Fruit fly (Drosophila melanogaster) whole organism, embryonic: ENCODE measurements around the gene Hip14.
A peak's percentile ranks its signal among the peaks of the same experiment; 100 is the strongest.

Source experiments
- Awh ChIP-seq: fragments of 200-800 bp; sonication (Bioruptor generic); IDR thresholded peaks from 2 replicates; pipeline ENCODE4, ENCODE4 v1.3.6; 2022; ENCODE audit warnings: missing biosample characterization, missing genetic modification characterization
- Bgb ChIP-seq: fragments of 200-800 bp; sonication (Bioruptor generic); IDR thresholded peaks from 2 replicates; pipeline ENCODE4 v1.3.6; 2022; ENCODE audit warnings: missing biosample characterization, missing genetic modification characterization; ENCODE audit not compliant: partially characterized antibody
- CG10267 ChIP-seq: fragments of 200-800 bp; sonication (Bioruptor generic); optimal IDR thresholded peaks from 2 replicates; lab custom pipeline; 2018; ENCODE audit warnings: missing biosample characterization, mild to moderate bottlenecking, missing genetic modification characterization, moderate library complexity
- CG10321 ChIP-seq: fragments of 200-800 bp; sonication (Bioruptor generic); IDR thresholded peaks from 2 replicates; pipeline ENCODE4 v1.3.6; 2022; ENCODE audit warnings: missing biosample characterization, missing genetic modification characterization
- CG14014 ChIP-seq: fragments of 200-800 bp; sonication (Bioruptor generic); IDR thresholded peaks from 2 replicates; pipeline ENCODE4 v1.3.6; 2022; ENCODE audit warnings: missing biosample characterization, missing genetic modification characterization
- CG14441 ChIP-seq: fragments of 200-800 bp; sonication (Bioruptor generic); IDR thresholded peaks from 2 replicates; pipeline ENCODE4 v1.3.6; 2022; ENCODE audit warnings: missing biosample characterization, missing genetic modification characterization
- CG15479 ChIP-seq: fragments of 200-800 bp; sonication (Bioruptor generic); optimal IDR thresholded peaks from 3 replicates; lab custom pipeline; 2019; ENCODE audit warnings: missing biosample characterization, mild to moderate bottlenecking, missing genetic modification characterization, moderate library complexity
- CG16813 ChIP-seq: fragments of 200-800 bp; sonication (Bioruptor generic); IDR thresholded peaks from 3 replicates; pipeline ENCODE4 v1.3.6; 2022; ENCODE audit warnings: missing biosample characterization, missing genetic modification characterization; ENCODE audit not compliant: partially characterized antibody
- CG17829 ChIP-seq: fragments of 200-800 bp; optimal IDR thresholded peaks from 2 replicates; lab custom pipeline; 2019; ENCODE audit warnings: missing biosample characterization, mild to moderate bottlenecking, missing genetic modification characterization, moderate library complexity
- CG17912 ChIP-seq: fragments of 200-800 bp; sonication (Bioruptor generic); optimal IDR thresholded peaks from 2 replicates; lab custom pipeline; 2018; ENCODE audit warnings: missing biosample characterization, mild to moderate bottlenecking, missing genetic modification characterization
- CG2889 ChIP-seq: fragments of 200-800 bp; sonication (Bioruptor generic); IDR thresholded peaks from 3 replicates; pipeline ENCODE4 v1.3.6; 2022; ENCODE audit warnings: missing biosample characterization, missing genetic modification characterization
- CG31441 ChIP-seq: fragments of 200-800 bp; sonication (Bioruptor generic); IDR thresholded peaks from 2 replicates; pipeline ENCODE4 v1.3.6; 2022; ENCODE audit warnings: missing biosample characterization, missing genetic modification characterization
- CG32767 ChIP-seq: fragments of 200-800 bp; sonication (Bioruptor generic); IDR thresholded peaks from 2 replicates; pipeline ENCODE4 v1.3.6; 2022; ENCODE audit warnings: missing biosample characterization, missing genetic modification characterization
- CG32772 ChIP-seq: fragments of 200-800 bp; sonication (Bioruptor generic); IDR thresholded peaks from 2 replicates; pipeline ENCODE4 v1.3.6; 2022; ENCODE audit warnings: missing biosample characterization, missing genetic modification characterization
- CG33557 ChIP-seq: fragments of 200-800 bp; sonication (Bioruptor generic); optimal IDR thresholded peaks from 2 replicates; lab custom pipeline; 2019; ENCODE audit warnings: missing biosample characterization, mild to moderate bottlenecking, missing genetic modification characterization, moderate library complexity
- CG34376 ChIP-seq: fragments of 200-800 bp; sonication (Bioruptor generic); optimal IDR thresholded peaks from 2 replicates; lab custom pipeline; 2018; ENCODE audit warnings: missing biosample characterization, mild to moderate bottlenecking, missing genetic modification characterization
- CG42726 ChIP-seq: fragments of 200-800 bp; sonication (Bioruptor generic); IDR thresholded peaks from 2 replicates; pipeline ENCODE4 v1.3.6; 2022; ENCODE audit warnings: missing biosample characterization, missing genetic modification characterization; ENCODE audit not compliant: partially characterized antibody
- CG7839 ChIP-seq: fragments of 200-800 bp; sonication (Bioruptor generic); optimal IDR thresholded peaks from 3 replicates; lab custom pipeline; 2018; ENCODE audit warnings: missing biosample characterization, mild to moderate bottlenecking, missing genetic modification characterization, moderate library complexity
- CG8478 ChIP-seq: fragments of >200 bp; optimal IDR thresholded peaks from 2 replicates; lab custom pipeline; 2018
- CG9727 ChIP-seq: fragments of 200-800 bp; sonication (Bioruptor generic); optimal IDR thresholded peaks from 3 replicates; lab custom pipeline; 2017; ENCODE audit warnings: missing biosample characterization, mild to moderate bottlenecking, missing genetic modification characterization
- Camta ChIP-seq: fragments of 200-800 bp; sonication (Bioruptor generic); optimal IDR thresholded peaks from 2 replicates; lab custom pipeline; 2016; ENCODE audit warnings: missing biosample characterization, missing genetic modification characterization
- Drgx ChIP-seq: fragments of 200-800 bp; sonication (Bioruptor generic); IDR thresholded peaks from 2 replicates; pipeline ENCODE4 v1.3.6; 2022; ENCODE audit warnings: missing biosample characterization, missing genetic modification characterization
- Ets65A ChIP-seq: fragments of 200-800 bp; sonication (Bioruptor generic); peaks from one replicate; lab custom pipeline; 2016; ENCODE audit warnings: missing biosample characterization, missing genetic modification characterization
- HLH54F ChIP-seq: fragments of 200-800 bp; sonication (Bioruptor generic); optimal IDR thresholded peaks from 3 replicates; lab custom pipeline; 2016; ENCODE audit warnings: missing biosample characterization, missing genetic modification characterization
- Hey ChIP-seq: fragments of 200-800 bp; sonication (Bioruptor generic); optimal IDR thresholded peaks from 3 replicates; lab custom pipeline; 2018; ENCODE audit warnings: missing biosample characterization, mild to moderate bottlenecking, missing genetic modification characterization
- Med ChIP-seq: fragments of 200-800 bp; sonication (Bioruptor generic); peaks from one replicate; lab custom pipeline; 2016; ENCODE audit warnings: missing biosample characterization, missing genetic modification characterization, mild to moderate bottlenecking, inconsistent platforms, moderate library complexity
- Poxn ChIP-seq: fragments of 200-800 bp; sonication (Bioruptor generic); IDR thresholded peaks from 2 replicates; pipeline ENCODE4 v1.3.6; 2022; ENCODE audit warnings: missing biosample characterization, missing genetic modification characterization
- Rfx ChIP-seq: fragments of 200-800 bp; sonication (Bioruptor generic); IDR thresholded peaks from 2 replicates; pipeline ENCODE4 v1.3.6; 2022; ENCODE audit warnings: missing biosample characterization, missing genetic modification characterization
- Sin3A ChIP-seq: fragments of >200 bp; optimal IDR thresholded peaks from 2 replicates; lab custom pipeline; 2018
- Ssrp ChIP-seq: fragments of 200-800 bp; sonication (Bioruptor generic); optimal IDR thresholded peaks from 2 replicates; lab custom pipeline; 2018; ENCODE audit warnings: missing biosample characterization, mild to moderate bottlenecking, missing genetic modification characterization, moderate library complexity
- Taf1 ChIP-seq: fragments of 200-800 bp; sonication (Bioruptor generic); IDR thresholded peaks from 2 replicates; pipeline ENCODE4 v1.3.6; 2022; ENCODE audit warnings: missing biosample characterization, missing genetic modification characterization
- abd-A ChIP-seq: fragments of 200-800 bp; sonication (Bioruptor generic); optimal IDR thresholded peaks from 3 replicates; lab custom pipeline; 2019; ENCODE audit warnings: missing biosample characterization, mild to moderate bottlenecking, missing genetic modification characterization, moderate library complexity
- ato ChIP-seq: fragments of 200-800 bp; sonication (Bioruptor generic); IDR thresholded peaks from 2 replicates; pipeline ENCODE4 v1.3.6; 2022; ENCODE audit warnings: missing biosample characterization, missing genetic modification characterization; ENCODE audit not compliant: partially characterized antibody
- cato ChIP-seq: fragments of 200-800 bp; sonication (Bioruptor generic); optimal IDR thresholded peaks from 2 replicates; lab custom pipeline; 2016; ENCODE audit warnings: missing biosample characterization, missing genetic modification characterization, borderline replicate concordance
- chinmo ChIP-seq: fragments of 200-800 bp; sonication (Bioruptor generic); IDR thresholded peaks from 4 replicates; pipeline ENCODE4 v1.3.6; 2022; ENCODE audit warnings: missing biosample characterization, missing genetic modification characterization; ENCODE audit not compliant: partially characterized antibody
- ci ChIP-seq: fragments of 200-800 bp; sonication (Bioruptor generic); IDR thresholded peaks from 3 replicates; pipeline ENCODE4 v1.3.6; 2022; ENCODE audit warnings: missing biosample characterization, missing genetic modification characterization
- croc ChIP-seq: fragments of 200-800 bp; sonication (Bioruptor generic); conservative IDR thresholded peaks from 3 replicates; pipeline ENCODE4 v1.3.6; 2022; ENCODE audit warnings: missing biosample characterization, missing genetic modification characterization
- disco-r ChIP-seq: fragments of 200-800 bp; sonication (Bioruptor generic); optimal IDR thresholded peaks from 2 replicates; lab custom pipeline; 2016; ENCODE audit warnings: missing biosample characterization, missing genetic modification characterization
- ham ChIP-seq: fragments of 200-800 bp; sonication (Bioruptor generic); IDR thresholded peaks from 2 replicates; pipeline ENCODE4 v1.3.6; 2022; ENCODE audit warnings: missing biosample characterization, missing genetic modification characterization
- hth ChIP-seq: fragments of >200 bp; optimal IDR thresholded peaks from 2 replicates; lab custom pipeline; 2017; ENCODE audit warnings: inconsistent platforms
- odd ChIP-seq: fragments of 200-800 bp; sonication (Bioruptor generic); optimal IDR thresholded peaks from 2 replicates; lab custom pipeline; 2017; ENCODE audit warnings: missing biosample characterization, mild to moderate bottlenecking, missing genetic modification characterization
- p53 ChIP-seq: fragments of 200-800 bp; sonication (Bioruptor generic); optimal IDR thresholded peaks from 2 replicates; lab custom pipeline; 2016; ENCODE audit warnings: missing biosample characterization, missing genetic modification characterization
- schlank ChIP-seq: fragments of 200-800 bp; sonication (Bioruptor generic); optimal IDR thresholded peaks from 2 replicates; lab custom pipeline; 2018; ENCODE audit warnings: missing biosample characterization, mild to moderate bottlenecking, missing genetic modification characterization
- sens ChIP-seq: fragments of 200-800 bp; sonication (Bioruptor generic); peaks from one replicate; lab custom pipeline; 2016; ENCODE audit warnings: missing biosample characterization, missing genetic modification characterization
- seq ChIP-seq: fragments of 200-800 bp; sonication (Bioruptor generic); IDR thresholded peaks from 2 replicates; pipeline ENCODE4 v1.3.6; 2022; ENCODE audit warnings: missing biosample characterization, missing genetic modification characterization
- so ChIP-seq: fragments of 200-800 bp; sonication (Bioruptor generic); IDR thresholded peaks from 3 replicates; pipeline ENCODE4 v1.3.6; 2022; ENCODE audit warnings: missing biosample characterization, missing genetic modification characterization
- sqz ChIP-seq: fragments of 200-800 bp; sonication (Bioruptor generic); optimal IDR thresholded peaks from 3 replicates; lab custom pipeline; 2018; ENCODE audit warnings: missing biosample characterization, mild to moderate bottlenecking, missing genetic modification characterization
- tap ChIP-seq: fragments of 200-800 bp; optimal IDR thresholded peaks from 3 replicates; lab custom pipeline; 2019; ENCODE audit warnings: missing biosample characterization, mild to moderate bottlenecking, missing genetic modification characterization, moderate library complexity
- tna ChIP-seq: fragments of 200-800 bp; sonication (Bioruptor generic); IDR thresholded peaks from 2 replicates; pipeline ENCODE4 v1.3.6; 2022; ENCODE audit warnings: missing biosample characterization, missing genetic modification characterization; ENCODE audit not compliant: partially characterized antibody
- ttk ChIP-seq: fragments of 200-800 bp; sonication (Bioruptor generic); IDR thresholded peaks from 2 replicates; pipeline ENCODE4 v2.1.2; 2022; ENCODE audit warnings: missing biosample characterization, missing genetic modification characterization
- yki ChIP-seq: fragments of >200 bp; optimal IDR thresholded peaks from 3 replicates; lab custom pipeline; 2018

The Hip14 gene

dm6 chr3L:16037690-16038332, 49.8 kb downstream of the Hip14 start (continued):
- TF ChIP-seq Bgb (GFP tag; lab: Robert Waterston, UW) (peak; percentile 19; the same call in 1 of the 2 replicates), Drgx (peak; percentile 51), Taf1 (no peak), CG14441 (GFP tag; lab: Robert Waterston, UW) (peak; percentile 21; the same call in 1 of the 2 replicates), CG31441 (GFP tag; lab: Robert Waterston, UW) (no peak), CG2889 (GFP tag; lab: Robert Waterston, UW) (no peak), ham (GFP tag; lab: Robert Waterston, UW) (no peak), odd (no peak), CG32772 (GFP tag; lab: Robert Waterston, UW) (no peak), tna (no peak), CG15479 (no peak), yki (lab: Kevin White, UChicago) (no peak), Rfx (GFP tag; lab: Robert Waterston, UW) (0 out of 2 replicates have a peak, but pooled peaks have one; percentile 16), tap (tag; lab: Kevin White, UChicago) (peak; percentile 4), cato (GFP tag; lab: Kevin White, UChicago) (no peak), Sin3A (no peak), Hey (no peak)

DNA sequence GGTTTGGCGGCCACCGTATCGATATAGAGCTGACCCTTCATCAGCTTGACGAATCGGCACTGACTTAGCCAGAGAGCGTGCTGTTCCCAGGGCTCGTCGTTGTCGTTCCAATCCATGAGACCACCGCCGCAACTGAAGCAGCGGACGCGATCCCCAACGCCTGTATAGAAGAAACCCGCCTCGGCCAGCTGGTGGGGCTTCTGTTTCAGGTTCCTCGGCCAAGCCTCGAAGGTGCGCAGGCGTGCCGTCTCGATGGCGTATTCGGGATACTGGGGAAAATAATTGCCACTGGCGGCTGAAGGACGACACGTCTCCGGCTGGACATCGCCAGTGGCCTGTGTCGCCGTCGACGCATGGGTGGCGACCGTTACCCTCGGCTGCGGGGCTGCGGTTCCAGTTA, 51.0 kb downstream of the Hip14 start:
- TF ChIP-seq CG34376 (no peak), so (GFP tag; lab: Robert Waterston, UW) (no peak), Ssrp (tag; lab: Kevin White, UChicago) (no peak), HLH54F (GFP tag; lab: Kevin White, UChicago) (no peak), CG8478 (lab: Kevin White, UChicago) (no peak), ci (GFP tag; lab: Robert Waterston, UW) (no peak), CG17912 (GFP tag; lab: Kevin White, UChicago) (no peak), Ets65A (GFP tag; lab: Kevin White, UChicago) (peak; percentile 72), Med (GFP tag; lab: Kevin White, UChicago) (peak; percentile 59), CG9727 (GFP tag; lab: Kevin White, UChicago) (no peak), CG33557 (no peak), Poxn (GFP tag; lab: Robert Waterston, UW) (no peak), schlank (tag; lab: Kevin White, UChicago) (no peak), Hey (no peak), CG16813 (0 out of 3 replicates have a peak, but pooled peaks have one; percentile 8), CG42726 (GFP tag; lab: Robert Waterston, UW) (peak; percentile 36; the same call in 1 of the 2 replicates), chinmo (0 out of 4 replicates have a peak, but pooled peaks have one; percentile 25), CG7839 (tag; lab: Kevin White, UChicago) (no peak), ttk (GFP tag; lab: Robert Waterston, UW) (no peak), hth (lab: Kevin White, UChicago) (no peak), CG14014 (no peak)

- TF ChIP-seq Camta (GFP tag; lab: Kevin White, UChicago) (no peak), abd-A (tag; lab: Kevin White, UChicago) (peak; percentile 67), CG10267 (tag; lab: Kevin White, UChicago) (no peak), CG32767 (GFP tag; lab: Robert Waterston, UW) (peak; percentile 31; the same call in 1 of the 2 replicates), sqz (GFP tag; lab: Kevin White, UChicago) (peak; percentile 82), croc (GFP tag; lab: Robert Waterston, UW) (no peak), Bgb (GFP tag; lab: Robert Waterston, UW) (no peak), p53 (GFP tag; lab: Kevin White, UChicago) (no peak), ato (GFP tag; lab: Robert Waterston, UW) (no peak), disco-r (GFP tag; lab: Kevin White, UChicago) (no peak), cato (GFP tag; lab: Kevin White, UChicago) (no peak), CG17829 (tag; lab: Kevin White, UChicago) (no peak), CG10321 (peak; percentile 86), CG16813 (no peak), sens (GFP tag; lab: Kevin White, UChicago) (no peak), Awh (0 out of 2 replicates have a peak, but pooled peaks have one; percentile 11), seq (peak; percentile 68; the same call in 1 of the 2 replicates)
These were observed 52.4 kb downstream of the Hip14 start for dm6 chr3L:16040389-16040788.
